Fruit fly (Drosophila melanogaster): ENCODE data around the gene CG31709.
A peak's percentile ranks its signal among the peaks of the same experiment; 100 is the strongest.

CG31709 gene

dm6 chr2L:9598390-9598789, 19.0 kb upstream of the CG31709 start (continued):
- no peak for TF ChIP-seq Dip2 (GFP tag; IDR thresholded peaks at IDR 0.05)
- no peak for TF ChIP-seq jumu (GFP tag; optimal IDR thresholded peaks at IDR 0.05)
- peak; percentile 81 for TF ChIP-seq CG32772 (GFP tag; IDR thresholded peaks at IDR 0.05)
- TF ChIP-seq da (GFP tag; optimal IDR thresholded peaks at IDR 0.05): no peak
- no peak for TF ChIP-seq grn (GFP tag; optimal IDR thresholded peaks at IDR 0.05)
- peak in 1 of 2 experiments; percentile 15 for TF ChIP-seq Hr78 (GFP tag; optimal IDR thresholded peaks at IDR 0.05)
- no peak for TF ChIP-seq fd3F (GFP tag; optimal IDR thresholded peaks at IDR 0.05)
- TF ChIP-seq tgo (GFP tag; IDR thresholded peaks at IDR 0.05): peak; percentile 74
- peak; percentile 76 for TF ChIP-seq gem (tag; optimal IDR thresholded peaks at IDR 0.05)
- peak; percentile 90 for TF ChIP-seq ci (GFP tag; IDR thresholded peaks at IDR 0.05)
- no peak for TF ChIP-seq CG7745 (tag; optimal IDR thresholded peaks at IDR 0.05)
- TF ChIP-seq Trl (optimal IDR thresholded peaks at IDR 0.05): no peak
- TF ChIP-seq Trl (GFP tag; optimal IDR thresholded peaks at IDR 0.05): no peak
- TF ChIP-seq CG9727 (GFP tag; optimal IDR thresholded peaks at IDR 0.05): peak; percentile 87
- TF ChIP-seq salm (tag; optimal IDR thresholded peaks at IDR 0.05): peak; percentile 13
- no peak for TF ChIP-seq CG6791 (GFP tag; IDR thresholded peaks at IDR 0.05; ENCODE audit: partially characterized antibody)
- TF ChIP-seq CG4820 (GFP tag; optimal IDR thresholded peaks at IDR 0.05): peak; percentile 71
- no peak for TF ChIP-seq Nf-YC (tag; optimal IDR thresholded peaks at IDR 0.05)
- TF ChIP-seq CG11696 (GFP tag; IDR thresholded peaks at IDR 0.05): no peak
- no peak for TF ChIP-seq MBD-R2 (GFP tag; IDR thresholded peaks at IDR 0.05)
- no peak for TF ChIP-seq CG17568 (GFP tag; optimal IDR thresholded peaks at IDR 0.05)
- TF ChIP-seq tup (GFP tag; optimal IDR thresholded peaks at IDR 0.05): no peak
- peak; percentile 74 for TF ChIP-seq onecut (GFP tag; IDR thresholded peaks at IDR 0.05)
- TF ChIP-seq CG10267 (tag; optimal IDR thresholded peaks at IDR 0.05): peak; percentile 77
- TF ChIP-seq GATAe (GFP tag; conservative IDR thresholded peaks at IDR 0.05): no peak
- TF ChIP-seq z (GFP tag; IDR thresholded peaks at IDR 0.05): peak; percentile 51; the same call in 1 of the 3 replicates
- TF ChIP-seq CG14965 (GFP tag; optimal IDR thresholded peaks at IDR 0.05; ENCODE audit: borderline replicate concordance): no peak
- TF ChIP-seq usp (GFP tag; optimal IDR thresholded peaks at IDR 0.05): no peak
- TF ChIP-seq disco-r (GFP tag; optimal IDR thresholded peaks at IDR 0.05): no peak
- peak; percentile 34 for TF ChIP-seq CG18619 (GFP tag; optimal IDR thresholded peaks at IDR 0.05)
- TF ChIP-seq pita (GFP tag; optimal IDR thresholded peaks at IDR 0.05): no peak
- peak; percentile 40 for TF ChIP-seq jing (GFP tag; optimal IDR thresholded peaks at IDR 0.05)
- peak; percentile 63 for TF ChIP-seq CoRest (tag; optimal IDR thresholded peaks at IDR 0.05)
- no peak for TF ChIP-seq prd (optimal IDR thresholded peaks at IDR 0.05)
- peak; percentile 94 for TF ChIP-seq prd (GFP tag; IDR thresholded peaks at IDR 0.05)
- TF ChIP-seq trem (tag; optimal IDR thresholded peaks at IDR 0.05): peak; percentile 69
- TF ChIP-seq Nf-YA (GFP tag; IDR thresholded peaks at IDR 0.05): peak; percentile 35; the same call in 1 of the 2 replicates
- peak; percentile 51; the same call in 1 of the 2 replicates for TF ChIP-seq CG1024 (GFP tag; IDR thresholded peaks at IDR 0.05)
- TF ChIP-seq HHEX (GFP tag; optimal IDR thresholded peaks at IDR 0.05): peak; percentile 8
- no peak for TF ChIP-seq TFAM (GFP tag; optimal IDR thresholded peaks at IDR 0.05)
- TF ChIP-seq Scr (GFP tag; IDR thresholded peaks at IDR 0.05; ENCODE audit: partially characterized antibody): no peak
- no peak for TF ChIP-seq emc (GFP tag; optimal IDR thresholded peaks at IDR 0.05)
- no peak for TF ChIP-seq bowl (GFP tag; IDR thresholded peaks at IDR 0.05)
- no peak for TF ChIP-seq unc-4 (GFP tag; IDR thresholded peaks at IDR 0.05; ENCODE audit: partially characterized antibody)
- no peak for TF ChIP-seq CG13624 (GFP tag; optimal IDR thresholded peaks at IDR 0.05)
- no peak for TF ChIP-seq CG12659 (GFP tag; optimal IDR thresholded peaks at IDR 0.05)
- no peak for TF ChIP-seq CHES-1-like (GFP tag; optimal IDR thresholded peaks at IDR 0.05)
- no peak for TF ChIP-seq D19B (GFP tag; optimal IDR thresholded peaks at IDR 0.05)
- no peak for TF ChIP-seq Neu2 (GFP tag; optimal IDR thresholded peaks at IDR 0.05; ENCODE audit: borderline replicate concordance)
- no peak for TF ChIP-seq tx (GFP tag; optimal IDR thresholded peaks at IDR 0.05)
- TF ChIP-seq wek (GFP tag; optimal IDR thresholded peaks at IDR 0.05): no peak
- TF ChIP-seq CG7786 (GFP tag; optimal IDR thresholded peaks at IDR 0.05): no peak

Measured in whole organism, embryonic.